Worm (Caenorhabditis elegans) whole organism, young adult: ENCODE results near the gene K01A12.2.

Experiments used
- B0336.3 ChIP-seq: fragments of 200-800 bp; sonication (Bioruptor generic); IDR thresholded peaks from 2 replicates; pipeline ENCODE4 v1.3.6; 2022; ENCODE audit warnings: missing genetic modification characterization, missing compliant biosample characterization
- C17E4.6 ChIP-seq: fragments of 200-800 bp; sonication (Bioruptor generic); IDR thresholded peaks from 2 replicates; pipeline ENCODE4 v1.3.6; 2022; ENCODE audit warnings: missing genetic modification reagents, missing genetic modification characterization, missing compliant biosample characterization
- D2030.7 ChIP-seq: fragments of 200-800 bp; sonication (Bioruptor generic); IDR thresholded peaks from 2 replicates; pipeline ENCODE4 v1.3.6; 2022; ENCODE audit warnings: missing genetic modification reagents, missing genetic modification characterization, missing compliant biosample characterization
- F10E7.11 ChIP-seq: sonication (generic microtip); optimal IDR thresholded peaks from 2 replicates; lab custom pipeline; 2017; ENCODE audit warnings: mild to moderate bottlenecking, missing genetic modification characterization, moderate library complexity, missing compliant biosample characterization
- F22D6.2 ChIP-seq: sonication (generic microtip); optimal IDR thresholded peaks from 2 replicates; lab custom pipeline; 2016; ENCODE audit warnings: mild to moderate bottlenecking, missing genetic modification characterization, missing compliant biosample characterization
- F37B4.10 ChIP-seq: fragments of 200-800 bp; sonication (Bioruptor generic); IDR thresholded peaks from 2 replicates; pipeline ENCODE4 v1.3.6; 2022; ENCODE audit warnings: missing genetic modification characterization, missing compliant biosample characterization
- F49E8.2 ChIP-seq: sonication (generic microtip); optimal IDR thresholded peaks from 3 replicates; lab custom pipeline; 2017; ENCODE audit warnings: missing genetic modification characterization, mild to moderate bottlenecking, missing compliant biosample characterization, antibody characterized with exemption, moderate library complexity; ENCODE audit not compliant: insufficient read depth
- F57C9.4 ChIP-seq: sonication (generic microtip); optimal IDR thresholded peaks from 2 replicates; lab custom pipeline; 2017; ENCODE audit warnings: mild to moderate bottlenecking, missing genetic modification characterization, missing compliant biosample characterization
- T07F8.4 ChIP-seq: sonication (generic microtip); optimal IDR thresholded peaks from 2 replicates; lab custom pipeline; 2016; ENCODE audit warnings: mild to moderate bottlenecking, missing genetic modification characterization, moderate library complexity, missing compliant biosample characterization
- T26A5.8 ChIP-seq: sonication (generic microtip); optimal IDR thresholded peaks from 2 replicates; lab custom pipeline; 2016; ENCODE audit warnings: missing genetic modification characterization, missing compliant biosample characterization
- Y53F4B.3 ChIP-seq: fragments of 200-800 bp; sonication (Bioruptor generic); IDR thresholded peaks from 2 replicates; pipeline ENCODE4 v1.3.6; 2022; ENCODE audit warnings: missing genetic modification reagents, missing genetic modification characterization, missing compliant biosample characterization
- Y56A3A.18 ChIP-seq: fragments of 200-800 bp; sonication (Bioruptor generic); IDR thresholded peaks from 2 replicates; pipeline ENCODE4 v1.3.6; 2022; ENCODE audit warnings: missing genetic modification reagents, missing genetic modification characterization, missing compliant biosample characterization
- aptf-3 ChIP-seq: fragments of 200-800 bp; sonication (Bioruptor generic); IDR thresholded peaks from 2 replicates; pipeline ENCODE4 v1.3.6; 2022; ENCODE audit warnings: missing genetic modification characterization, missing compliant biosample characterization
- atf-7 ChIP-seq: sonication (generic microtip); optimal IDR thresholded peaks from 2 replicates; lab custom pipeline; 2017; ENCODE audit warnings: mild to moderate bottlenecking, missing genetic modification characterization, missing compliant biosample characterization
- athp-1 ChIP-seq: sonication (generic microtip); optimal IDR thresholded peaks from 2 replicates; lab custom pipeline; 2017; ENCODE audit warnings: mild to moderate bottlenecking, missing genetic modification characterization, missing compliant biosample characterization
- attf-6 ChIP-seq: fragments of 200-800 bp; sonication (Bioruptor generic); IDR thresholded peaks from 2 replicates; pipeline ENCODE4 v1.3.6; 2022; ENCODE audit warnings: missing genetic modification reagents, missing genetic modification characterization, missing compliant biosample characterization
- ccch-3 ChIP-seq: fragments of 200-800 bp; sonication (Bioruptor generic); optimal IDR thresholded peaks from 2 replicates; lab custom pipeline; 2018; ENCODE audit warnings: mild to moderate bottlenecking, missing genetic modification characterization, missing compliant biosample characterization
- cebp-2 ChIP-seq: fragments of 200-800 bp; sonication (Bioruptor generic); IDR thresholded peaks from 2 replicates; pipeline ENCODE4 v1.3.6; 2022; ENCODE audit warnings: missing genetic modification characterization, missing compliant biosample characterization
- ceh-40 ChIP-seq: fragments of 200-800 bp; sonication (Bioruptor generic); IDR thresholded peaks from 2 replicates; pipeline ENCODE4 v1.3.6; 2022; ENCODE audit warnings: missing genetic modification characterization, missing compliant biosample characterization
- ceh-91 ChIP-seq: fragments of 200-800 bp; sonication (Bioruptor generic); IDR thresholded peaks from 2 replicates; pipeline ENCODE4 v1.3.6; 2022; ENCODE audit warnings: missing genetic modification reagents, missing genetic modification characterization, missing compliant biosample characterization
- dox-1 ChIP-seq: fragments of 200-800 bp; sonication (Bioruptor generic); IDR thresholded peaks from 2 replicates; pipeline ENCODE4 v1.3.6; 2022; ENCODE audit warnings: missing genetic modification reagents, missing genetic modification characterization, missing compliant biosample characterization
- dpl-1 ChIP-seq: fragments of 150-350 bp; optimal IDR thresholded peaks from 2 replicates; lab custom pipeline; 2014; ENCODE audit warnings: missing biosample characterization, missing genetic modification reagents, missing genetic modification characterization
- ets-4 ChIP-seq: fragments of 200-800 bp; sonication (Bioruptor generic); optimal IDR thresholded peaks from 2 replicates; lab custom pipeline; 2018; ENCODE audit warnings: mild to moderate bottlenecking, missing genetic modification characterization, missing compliant biosample characterization
- hlh-26 ChIP-seq: fragments of 200-800 bp; sonication (Bioruptor generic); conservative IDR thresholded peaks from 2 replicates; pipeline ENCODE4 v1.3.6; 2022; ENCODE audit warnings: missing genetic modification reagents, missing genetic modification characterization, missing compliant biosample characterization
- hmg-1.2 ChIP-seq: fragments of 200-800 bp; sonication (Bioruptor generic); IDR thresholded peaks from 2 replicates; pipeline ENCODE4 v1.3.6; 2022; ENCODE audit warnings: missing genetic modification reagents, missing genetic modification characterization, missing compliant biosample characterization
- hmg-20 ChIP-seq: fragments of 200-800 bp; sonication (Bioruptor generic); IDR thresholded peaks from 2 replicates; pipeline ENCODE4 v1.3.6; 2022; ENCODE audit warnings: missing genetic modification reagents, missing genetic modification characterization, missing compliant biosample characterization
- lin-26 ChIP-seq: fragments of 200-800 bp; sonication (Bioruptor generic); IDR thresholded peaks from 2 replicates; pipeline ENCODE4 v1.3.6; 2022; ENCODE audit warnings: missing genetic modification reagents, missing genetic modification characterization, missing compliant biosample characterization
- lin-35 ChIP-seq, 3 experiments: fragments of 150-350 bp in 2 of 3; sonication (generic microtip) in 1 of 3; optimal IDR thresholded peaks; 2 replicates each; lab custom pipeline; 2014 to 2018; ENCODE audit warnings: missing biosample characterization in 3 of 3, missing genetic modification characterization in 3 of 3, missing genetic modification reagents in 3 of 3
- lin-54 ChIP-seq: fragments of 200-800 bp; sonication (Bioruptor generic); optimal IDR thresholded peaks from 2 replicates; lab custom pipeline; 2018; ENCODE audit warnings: mild to moderate bottlenecking, missing genetic modification characterization, missing compliant biosample characterization
- madf-10 ChIP-seq: sonication (generic microtip); optimal IDR thresholded peaks from 2 replicates; lab custom pipeline; 2016; ENCODE audit warnings: mild to moderate bottlenecking, missing genetic modification characterization, missing compliant biosample characterization
- mcd-1 ChIP-seq: fragments of 200-800 bp; sonication (Bioruptor generic); IDR thresholded peaks from 2 replicates; pipeline ENCODE4 v1.3.6; 2022; ENCODE audit warnings: missing genetic modification reagents, missing genetic modification characterization, missing compliant biosample characterization
- nfya-1 ChIP-seq: sonication (generic microtip); optimal IDR thresholded peaks from 2 replicates; lab custom pipeline; 2017; ENCODE audit warnings: antibody characterized with exemption, missing compliant biosample characterization, missing genetic modification characterization, borderline replicate concordance; ENCODE audit not compliant: insufficient read depth
- nfyb-1 ChIP-seq: fragments of 200-800 bp; sonication (Bioruptor generic); IDR thresholded peaks from 2 replicates; pipeline ENCODE4 v1.3.6; 2022; ENCODE audit warnings: missing genetic modification reagents, missing genetic modification characterization, missing compliant biosample characterization
- nhr-179 ChIP-seq: sonication (generic microtip); optimal IDR thresholded peaks from 2 replicates; lab custom pipeline; 2016; ENCODE audit warnings: mild to moderate bottlenecking, missing genetic modification characterization, missing compliant biosample characterization
- nhr-80 ChIP-seq: sonication (generic microtip); optimal IDR thresholded peaks from 2 replicates; lab custom pipeline; 2016; ENCODE audit warnings: missing genetic modification characterization, missing compliant biosample characterization
- nhr-90 ChIP-seq: sonication (generic microtip); optimal IDR thresholded peaks from 2 replicates; lab custom pipeline; 2016; ENCODE audit warnings: missing genotype, mild to moderate bottlenecking, missing genetic modification characterization, missing compliant biosample characterization
- pha-4 ChIP-seq: fragments of 150-350 bp; sonication (generic microtip); optimal IDR thresholded peaks from 2 replicates; lab custom pipeline; 2014; ENCODE audit warnings: missing biosample characterization, missing genetic modification reagents, missing genetic modification characterization
- rcor-1 ChIP-seq: fragments of 200-800 bp; sonication (Bioruptor generic); IDR thresholded peaks from 2 replicates; pipeline ENCODE4 v1.3.6; 2022; ENCODE audit warnings: missing genetic modification reagents, missing genetic modification characterization, missing compliant biosample characterization
- sdz-38 ChIP-seq: sonication (generic microtip); optimal IDR thresholded peaks from 2 replicates; lab custom pipeline; 2016; ENCODE audit warnings: missing genotype, missing genetic modification characterization, missing compliant biosample characterization
- sea-2 ChIP-seq: fragments of 200-800 bp; sonication (Bioruptor generic); IDR thresholded peaks from 2 replicates; pipeline ENCODE4 v1.3.6; 2022; ENCODE audit warnings: missing genetic modification characterization, missing compliant biosample characterization
- snpc-1.1 ChIP-seq: sonication (generic microtip); optimal IDR thresholded peaks from 2 replicates; lab custom pipeline; 2017; ENCODE audit warnings: missing genetic modification characterization, mild to moderate bottlenecking, missing compliant biosample characterization, antibody characterized with exemption, moderate library complexity, missing genotype, missing genetic modification reagents; ENCODE audit not compliant: insufficient read depth
- snpc-1.3 ChIP-seq: sonication (generic microtip); optimal IDR thresholded peaks from 2 replicates; lab custom pipeline; 2017; ENCODE audit warnings: missing genetic modification characterization, mild to moderate bottlenecking, missing compliant biosample characterization, antibody characterized with exemption, moderate library complexity, missing genotype, missing genetic modification reagents; ENCODE audit not compliant: insufficient read depth
- somi-1 ChIP-seq: fragments of 200-800 bp; sonication (Bioruptor generic); optimal IDR thresholded peaks from 2 replicates; lab custom pipeline; 2018; ENCODE audit warnings: mild to moderate bottlenecking, missing genetic modification characterization, missing compliant biosample characterization
- tlf-1 ChIP-seq: fragments of 200-800 bp; sonication (Bioruptor generic); optimal IDR thresholded peaks from 2 replicates; lab custom pipeline; 2018; ENCODE audit warnings: mild to moderate bottlenecking, missing genetic modification characterization, missing compliant biosample characterization
- unc-62 ChIP-seq: fragments of 150-350 bp; optimal IDR thresholded peaks from 2 replicates; lab custom pipeline; 2014; ENCODE audit warnings: missing biosample characterization, missing genetic modification reagents, missing genetic modification characterization
- xnd-1 ChIP-seq: sonication (generic microtip); optimal IDR thresholded peaks from 2 replicates; lab custom pipeline; 2016; ENCODE audit warnings: missing genotype, missing genetic modification reagents, missing genetic modification characterization, missing compliant biosample characterization
- zim-3 ChIP-seq: sonication (generic microtip); optimal IDR thresholded peaks from 2 replicates; lab custom pipeline; 2017; ENCODE audit warnings: mild to moderate bottlenecking, missing genetic modification characterization, moderate library complexity, missing compliant biosample characterization
- ztf-18 ChIP-seq: sonication (generic microtip); optimal IDR thresholded peaks from 2 replicates; lab custom pipeline; 2016; ENCODE audit warnings: missing genotype, mild to moderate bottlenecking, missing genetic modification characterization, missing compliant biosample characterization
- ztf-25 ChIP-seq: fragments of 200-800 bp; sonication (Bioruptor generic); IDR thresholded peaks from 2 replicates; pipeline ENCODE4 v1.3.6; 2022; ENCODE audit warnings: missing genetic modification reagents, missing genetic modification characterization, missing compliant biosample characterization
- ztf-6 ChIP-seq: fragments of 200-800 bp; sonication (Bioruptor generic); IDR thresholded peaks from 2 replicates; pipeline ENCODE4 v1.3.6; 2022; ENCODE audit warnings: missing genetic modification reagents, missing genetic modification characterization, missing compliant biosample characterization

The K01A12.2 gene

DNA sequence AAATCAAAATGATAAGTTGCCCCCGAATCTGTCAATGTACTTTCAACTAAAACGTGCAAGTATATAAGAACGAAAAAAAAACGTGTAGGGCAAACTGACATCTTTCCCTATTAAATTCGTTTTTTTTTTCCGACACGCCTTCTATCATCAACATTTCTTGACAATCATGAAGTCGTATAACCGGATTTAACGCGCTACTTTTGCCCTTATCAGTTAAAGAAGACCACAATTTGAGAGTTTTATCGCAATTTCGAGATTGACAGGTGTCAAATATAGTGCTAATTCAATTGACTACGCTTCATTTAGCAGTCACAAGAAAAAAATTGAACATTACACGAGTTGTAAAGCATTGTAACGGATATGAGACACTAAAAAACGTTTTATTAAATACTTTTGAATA lies 46.0 kb upstream of the K01A12.2 start (continued):
- TF ChIP-seq rcor-1 (GFP tag; lab: Robert Waterston, UW) (no peak), ets-4 (peak; percentile 99), D2030.7 (no peak), lin-54 (GFP tag; lab: Kevin White, UChicago) (no peak), attf-6 (GFP tag; lab: Robert Waterston, UW) (no peak), F10E7.11 (tag; lab: Kevin White, UChicago) (no peak), sdz-38 (tag; lab: Kevin White, UChicago) (no peak), nfya-1 (tag; lab: Kevin White, UChicago) (no peak), Y56A3A.18 (GFP tag; lab: Robert Waterston, UW) (no peak), T07F8.4 (tag; lab: Kevin White, UChicago) (no peak), xnd-1 (no peak), mcd-1 (no peak), ceh-40 (GFP tag; lab: Robert Waterston, UW) (no peak), snpc-1.3 (no peak), unc-62 (GFP tag; lab: Kevin White, UChicago) (peak; percentile 89), hmg-20 (GFP tag; lab: Robert Waterston, UW) (no peak), Y53F4B.3 (no peak), F37B4.10 (GFP tag; lab: Robert Waterston, UW) (no peak), snpc-1.1 (no peak), zim-3 (tag; lab: Kevin White, UChicago) (no peak), somi-1 (GFP tag; lab: Kevin White, UChicago) (no peak), nhr-90 (tag; lab: Kevin White, UChicago) (no peak), hmg-1.2 (GFP tag; lab: Robert Waterston, UW) (no peak), F49E8.2 (tag; lab: Kevin White, UChicago) (no peak), F57C9.4 (tag; lab: Kevin White, UChicago) (no peak), ztf-18 (tag; lab: Kevin White, UChicago) (no peak), hlh-26 (no peak), sea-2 (no peak), ztf-25 (GFP tag; lab: Robert Waterston, UW) (no peak), athp-1 (no peak), dox-1 (GFP tag; lab: Robert Waterston, UW) (no peak), nhr-80 (tag; lab: Kevin White, UChicago) (peak; percentile 79), C17E4.6 (no peak), F22D6.2 (tag; lab: Kevin White, UChicago) (no peak), nfyb-1 (no peak), aptf-3 (GFP tag; lab: Robert Waterston, UW) (no peak), nhr-179 (no peak), ceh-91 (GFP tag; lab: Robert Waterston, UW) (no peak), madf-10 (tag; lab: Kevin White, UChicago) (no peak), B0336.3 (GFP tag; lab: Robert Waterston, UW) (no peak), lin-35 (GFP tag; optimal IDR thresholded peaks at IDR 0.05; lab: Kevin White, UChicago) (no peak), atf-7 (peak; percentile 24), cebp-2 (GFP tag; lab: Robert Waterston, UW) (no peak), ccch-3 (no peak), dpl-1 (GFP tag; lab: Kevin White, UChicago) (no peak), pha-4 (tag; lab: Kevin White, UChicago) (peak; percentile 12), tlf-1 (GFP tag; lab: Kevin White, UChicago) (no peak), T26A5.8 (no peak), lin-26 (GFP tag; lab: Robert Waterston, UW) (no peak), ztf-6 (GFP tag; lab: Robert Waterston, UW) (no peak)
- TF ChIP-seq, all 124 proteins: peak for 8
